Fruit fly (Drosophila melanogaster): ENCODE results near the gene CG13999.
A peak's percentile ranks its signal among the peaks of the same experiment; 100 is the strongest.

The CG13999 gene

dm6 chr2L:5925164-5925563 lies 31.1 kb downstream of the CG13999 start:
- TF ChIP-seq noc (tag; optimal IDR thresholded peaks at IDR 0.05), result no peak

dm6 chr2L:5923603-5924138 lies 32.6 kb downstream of the CG13999 start, which contains the start of gene CG9016:
Gene CG9016, minus strand, starts transcription at chr2L:5923653.
- no peak for TF ChIP-seq noc (tag; optimal IDR thresholded peaks at IDR 0.05)

- no peak for TF ChIP-seq noc (tag; optimal IDR thresholded peaks at IDR 0.05)
These were observed 46.1 kb downstream of the CG13999 start, which contains the start of gene CG14000 for dm6 chr2L:5910189-5910588. Gene CG14000, minus strand, starts transcription at chr2L:5910289.

dm6 chr2L:5906893-5907850 lies 49.1 kb downstream of the CG13999 start, which contains the start of gene bchs:
Gene bchs, plus strand, starts transcription at chr2L:5907169.
- peak; percentile 18 for TF ChIP-seq noc (tag; optimal IDR thresholded peaks at IDR 0.05)

Measured in whole organism, larva.